Worm (Caenorhabditis elegans): ENCODE data around the gene best-15.

DNA sequence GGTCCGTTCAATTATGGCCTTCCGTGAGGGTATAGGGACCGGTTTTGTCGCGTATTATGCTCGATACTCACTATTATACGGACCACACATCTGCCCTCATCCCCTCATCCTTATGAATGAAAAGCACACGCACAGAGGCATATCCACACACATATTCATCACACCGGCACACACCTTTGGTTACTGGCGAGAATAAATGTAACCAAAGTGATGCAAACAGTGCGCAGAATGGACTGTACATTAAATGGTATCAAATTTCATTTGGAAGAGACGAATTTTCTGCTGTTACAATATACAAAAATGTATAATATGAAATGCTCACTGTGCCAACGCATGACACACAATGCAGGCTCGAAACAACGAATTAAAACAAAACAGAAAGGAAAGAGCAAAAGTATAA is 37.6 kb upstream of the best-15 start:
- TF ChIP-seq nhr-11 (tag; optimal IDR thresholded peaks at IDR 0.05) (no peak), ceh-34 (tag; optimal IDR thresholded peaks at IDR 0.05) (peak; percentile 79), lin-11 (tag; optimal IDR thresholded peaks at IDR 0.05) (no peak), ama-1 (optimal IDR thresholded peaks at IDR 0.05) (no peak), elt-2 (tag; optimal IDR thresholded peaks at IDR 0.05) (no peak), dmd-4 (tag; optimal IDR thresholded peaks at IDR 0.05; ENCODE audit: borderline replicate concordance) (no peak), F13H6.1 (tag; optimal IDR thresholded peaks at IDR 0.05) (no peak), ceh-48 (tag; optimal IDR thresholded peaks at IDR 0.05) (no peak), pha-2 (tag; optimal IDR thresholded peaks at IDR 0.05) (peak; percentile 5), ttx-3 (tag; optimal IDR thresholded peaks at IDR 0.05) (no peak), hlh-30 (tag; optimal IDR thresholded peaks at IDR 0.05; ENCODE audit: insufficient read depth) (no peak), pha-4 (tag; optimal IDR thresholded peaks at IDR 0.05) (no peak), zip-5 (tag; optimal IDR thresholded peaks at IDR 0.05) (no peak)

Data from whole organism, late embryonic.